Fruit fly (Drosophila melanogaster) whole organism, adult: ENCODE results near the gene CG8379.

Experiments used
- CG11617 ChIP-seq: fragments of 200-800 bp; sonication (Bioruptor generic); optimal IDR thresholded peaks from 2 replicates; lab custom pipeline; 2017; ENCODE audit warnings: mild to moderate bottlenecking, missing biosample characterization, missing genetic modification reagents, missing genetic modification characterization
- CG14711 ChIP-seq: fragments of 200-800 bp; sonication (Bioruptor generic); optimal IDR thresholded peaks from 2 replicates; lab custom pipeline; 2018; ENCODE audit warnings: missing biosample characterization, mild to moderate bottlenecking, missing genetic modification characterization, moderate library complexity
- CG7101 ChIP-seq: fragments of 200-800 bp; sonication (Bioruptor generic); optimal IDR thresholded peaks from 2 replicates; lab custom pipeline; 2018; ENCODE audit warnings: missing biosample characterization, mild to moderate bottlenecking, missing genetic modification characterization, moderate library complexity
- Clk ChIP-seq: fragments of 200-800 bp; sonication (Bioruptor generic); optimal IDR thresholded peaks from 2 replicates; lab custom pipeline; 2017; ENCODE audit warnings: missing biosample characterization, missing genetic modification characterization
- Crg-1 ChIP-seq: fragments of 200-800 bp; sonication (Bioruptor generic); optimal IDR thresholded peaks from 2 replicates; lab custom pipeline; 2016; ENCODE audit warnings: missing biosample characterization, missing genetic modification characterization
- Hr96 ChIP-seq: fragments of 200-800 bp; sonication (Bioruptor generic); optimal IDR thresholded peaks from 2 replicates; lab custom pipeline; 2016; ENCODE audit warnings: missing biosample characterization, missing genetic modification characterization
- Mnt ChIP-seq: fragments of 200-800 bp; sonication (Bioruptor generic); optimal IDR thresholded peaks from 2 replicates; lab custom pipeline; 2016; ENCODE audit warnings: missing biosample characterization, mild to moderate bottlenecking, missing genetic modification characterization
- bab1 ChIP-seq: fragments of 200-800 bp; sonication (Bioruptor generic); optimal IDR thresholded peaks from 3 replicates; lab custom pipeline; 2019; ENCODE audit warnings: missing biosample characterization, mild to moderate bottlenecking, missing genetic modification characterization, moderate library complexity
- cic ChIP-seq: fragments of 200-800 bp; sonication (Bioruptor generic); optimal IDR thresholded peaks from 2 replicates; lab custom pipeline; 2017; ENCODE audit warnings: missing biosample characterization, mild to moderate bottlenecking, missing genetic modification characterization, moderate library complexity
- kay ChIP-seq: fragments of 200-800 bp; sonication (Bioruptor generic); peaks from one replicate; lab custom pipeline; 2016; ENCODE audit warnings: missing biosample characterization, missing genetic modification characterization, borderline replicate concordance
- ovo ChIP-seq: fragments of 200-800 bp; sonication (Bioruptor generic); optimal IDR thresholded peaks from 2 replicates; lab custom pipeline; 2016; ENCODE audit warnings: missing biosample characterization, missing genetic modification characterization
- tj ChIP-seq: fragments of 200-800 bp; sonication (Bioruptor generic); optimal IDR thresholded peaks from 3 replicates; lab custom pipeline; 2017; ENCODE audit warnings: missing biosample characterization, mild to moderate bottlenecking, missing genetic modification characterization, moderate library complexity
- toe ChIP-seq: fragments of 200-800 bp; sonication (Bioruptor generic); optimal IDR thresholded peaks from 2 replicates; lab custom pipeline; 2016; ENCODE audit warnings: missing biosample characterization, missing genetic modification characterization

dm6 chr3R:8798332-8798731 lies 25.9 kb upstream of the CG8379 start:
- TF ChIP-seq Crg-1 (GFP tag; lab: Kevin White, UChicago) (no peak), CG7101 (tag; lab: Kevin White, UChicago) (no peak), kay (no peak), Hr96 (GFP tag; lab: Kevin White, UChicago) (no peak), ovo (GFP tag; lab: Kevin White, UChicago) (no peak), toe (GFP tag; lab: Kevin White, UChicago) (no peak), CG11617 (GFP tag; lab: Kevin White, UChicago) (no peak), CG14711 (tag; lab: Kevin White, UChicago) (no peak), bab1 (GFP tag; lab: Kevin White, UChicago) (no peak), Mnt (GFP tag; lab: Kevin White, UChicago) (no peak), Clk (no peak), cic (no peak), tj (GFP tag; lab: Kevin White, UChicago) (no peak)
